Fruit fly (Drosophila melanogaster) whole organism, embryonic: ENCODE results near the gene blp.

Experiments
- Bdp1 ChIP-seq: fragments of 200-800 bp; sonication (Bioruptor generic); optimal IDR thresholded peaks from 3 replicates; lab custom pipeline; 2016; ENCODE audit warnings: missing biosample characterization, missing genetic modification characterization
- Bgb ChIP-seq: fragments of 200-800 bp; sonication (Bioruptor generic); IDR thresholded peaks from 2 replicates; pipeline ENCODE4 v1.3.6; 2022; ENCODE audit warnings: missing biosample characterization, missing genetic modification characterization; ENCODE audit not compliant: partially characterized antibody
- CG10431 ChIP-seq: fragments of 200-800 bp; sonication (Bioruptor generic); optimal IDR thresholded peaks from 3 replicates; lab custom pipeline; 2018; ENCODE audit warnings: missing biosample characterization, mild to moderate bottlenecking, missing genetic modification characterization
- CG10959 ChIP-seq: fragments of 200-800 bp; sonication (Bioruptor generic); IDR thresholded peaks from 2 replicates; pipeline ENCODE4 v1.3.6; 2022; ENCODE audit warnings: missing biosample characterization, missing genetic modification characterization
- CG11456 ChIP-seq: fragments of 200-800 bp; sonication (Bioruptor generic); IDR thresholded peaks from 3 replicates; pipeline ENCODE4 v1.3.6; 2022; ENCODE audit warnings: missing biosample characterization, missing genetic modification characterization
- CG12744 ChIP-seq: fragments of 200-800 bp; sonication (Bioruptor generic); optimal IDR thresholded peaks from 2 replicates; lab custom pipeline; 2016; ENCODE audit warnings: missing biosample characterization, missing genetic modification characterization
- CG16779 ChIP-seq: fragments of 200-800 bp; sonication (Bioruptor generic); IDR thresholded peaks from 2 replicates; pipeline ENCODE4 v1.3.6; 2022; ENCODE audit warnings: missing biosample characterization, missing genetic modification characterization
- CG17361 ChIP-seq: fragments of 200-800 bp; sonication (Bioruptor generic); IDR thresholded peaks from 3 replicates; pipeline ENCODE4 v1.3.6; 2022; ENCODE audit warnings: missing biosample characterization, missing genetic modification characterization
- CG17385 ChIP-seq: fragments of 200-800 bp; sonication (Bioruptor generic); optimal IDR thresholded peaks from 3 replicates; lab custom pipeline; 2018; ENCODE audit warnings: missing biosample characterization, mild to moderate bottlenecking, missing genetic modification characterization
- CG1792 ChIP-seq: fragments of 200-800 bp; sonication (Bioruptor generic); optimal IDR thresholded peaks from 2 replicates; lab custom pipeline; 2016; ENCODE audit warnings: missing biosample characterization, missing genetic modification characterization
- CG18011 ChIP-seq: fragments of 200-800 bp; sonication (Bioruptor generic); optimal IDR thresholded peaks from 2 replicates; lab custom pipeline; 2017; ENCODE audit warnings: missing biosample characterization, missing genetic modification characterization, mild to moderate bottlenecking, moderate library complexity, missing genotype
- CG2120 ChIP-seq: fragments of 200-800 bp; sonication (Bioruptor generic); optimal IDR thresholded peaks from 3 replicates; lab custom pipeline; 2016; ENCODE audit warnings: missing biosample characterization, missing genetic modification characterization
- CG32767 ChIP-seq: fragments of 200-800 bp; sonication (Bioruptor generic); IDR thresholded peaks from 2 replicates; pipeline ENCODE4 v1.3.6; 2022; ENCODE audit warnings: missing biosample characterization, missing genetic modification characterization
- CG3407 ChIP-seq: fragments of 200-800 bp; sonication (Bioruptor generic); optimal IDR thresholded peaks from 2 replicates; lab custom pipeline; 2018; ENCODE audit warnings: missing biosample characterization, mild to moderate bottlenecking, missing genetic modification characterization
- CG4617 ChIP-seq: fragments of 200-800 bp; sonication (Bioruptor generic); optimal IDR thresholded peaks from 3 replicates; lab custom pipeline; 2016; ENCODE audit warnings: missing biosample characterization, missing genetic modification characterization, borderline replicate concordance
- CG6175 ChIP-seq: fragments of 200-800 bp; sonication (Bioruptor generic); IDR thresholded peaks from 3 replicates; pipeline ENCODE4 v1.3.6; 2022; ENCODE audit warnings: missing biosample characterization, missing genetic modification characterization
- CG6791 ChIP-seq: fragments of 200-800 bp; sonication (Bioruptor generic); IDR thresholded peaks from 3 replicates; pipeline ENCODE4 v1.3.6; 2022; ENCODE audit warnings: missing biosample characterization, missing genetic modification characterization; ENCODE audit not compliant: partially characterized antibody
- CG7357 ChIP-seq: fragments of 200-800 bp; sonication (Bioruptor generic); IDR thresholded peaks from 3 replicates; pipeline ENCODE4 v1.3.6; 2022; ENCODE audit warnings: missing biosample characterization, missing genetic modification characterization
- CG7372 ChIP-seq: fragments of 200-800 bp; sonication (Bioruptor generic); IDR thresholded peaks from 2 replicates; pipeline ENCODE4 v1.3.6; 2022; ENCODE audit warnings: missing biosample characterization, missing genetic modification characterization
- CTCF ChIP-seq: fragments of 200-800 bp; sonication (Bioruptor generic); optimal IDR thresholded peaks from 2 replicates; lab custom pipeline; 2017; ENCODE audit warnings: missing biosample characterization, mild to moderate bottlenecking, missing genetic modification characterization, moderate library complexity
- Ets97D ChIP-seq: fragments of 200-800 bp; sonication (Bioruptor generic); optimal IDR thresholded peaks from 3 replicates; lab custom pipeline; 2016; ENCODE audit warnings: missing biosample characterization, missing genetic modification characterization
- Fer3 ChIP-seq: fragments of 200-800 bp; sonication (Bioruptor generic); optimal IDR thresholded peaks from 2 replicates; lab custom pipeline; 2018; ENCODE audit warnings: missing biosample characterization, mild to moderate bottlenecking, missing genetic modification characterization, moderate library complexity
- GATAe ChIP-seq: fragments of 200-800 bp; sonication (Bioruptor generic); conservative IDR thresholded peaks from 2 replicates; pipeline ENCODE4 v1.3.6; 2022; ENCODE audit warnings: missing biosample characterization, missing genetic modification characterization
- HLH4C ChIP-seq: fragments of 200-800 bp; sonication (Bioruptor generic); IDR thresholded peaks from 3 replicates; pipeline ENCODE4 v1.3.6; 2022; ENCODE audit warnings: missing biosample characterization, missing genetic modification characterization; ENCODE audit not compliant: partially characterized antibody
- HLHmδ ChIP-seq: fragments of 200-800 bp; sonication (Bioruptor generic); optimal IDR thresholded peaks from 2 replicates; lab custom pipeline; 2018; ENCODE audit warnings: missing biosample characterization, mild to moderate bottlenecking, missing genetic modification characterization, moderate library complexity
- Hr3 ChIP-seq: fragments of 200-800 bp; sonication (Bioruptor generic); optimal IDR thresholded peaks from 3 replicates; lab custom pipeline; 2016; ENCODE audit warnings: missing biosample characterization, missing genetic modification characterization
- MBD-R2 ChIP-seq: fragments of 200-800 bp; sonication (Bioruptor generic); IDR thresholded peaks from 2 replicates; pipeline ENCODE4 v1.3.6; 2022; ENCODE audit warnings: missing biosample characterization, missing genetic modification characterization
- MESR4 ChIP-seq: fragments of 200-800 bp; sonication (Bioruptor generic); optimal IDR thresholded peaks from 2 replicates; lab custom pipeline; 2018; ENCODE audit warnings: missing biosample characterization, mild to moderate bottlenecking, missing genetic modification characterization, moderate library complexity
- Oaz ChIP-seq: fragments of 200-800 bp; sonication (Bioruptor generic); IDR thresholded peaks from 2 replicates; pipeline ENCODE4 v1.3.6; 2022; ENCODE audit warnings: missing biosample characterization, missing genetic modification characterization
- Oli ChIP-seq: fragments of 200-800 bp; sonication (Bioruptor generic); optimal IDR thresholded peaks from 2 replicates; lab custom pipeline; 2018; ENCODE audit warnings: missing biosample characterization, mild to moderate bottlenecking, missing genetic modification characterization, moderate library complexity
- Poxn ChIP-seq: fragments of 200-800 bp; sonication (Bioruptor generic); IDR thresholded peaks from 2 replicates; pipeline ENCODE4 v1.3.6; 2022; ENCODE audit warnings: missing biosample characterization, missing genetic modification characterization
- Usf ChIP-seq: fragments of 200-800 bp; sonication (Bioruptor generic); optimal IDR thresholded peaks from 2 replicates; lab custom pipeline; 2017; ENCODE audit warnings: missing genotype, missing biosample characterization, missing genetic modification characterization
- ab ChIP-seq: fragments of 200-800 bp; sonication (Bioruptor generic); optimal IDR thresholded peaks from 2 replicates; lab custom pipeline; 2016; ENCODE audit warnings: missing biosample characterization, missing genetic modification characterization
- abd-A ChIP-seq: fragments of 200-800 bp; sonication (Bioruptor generic); optimal IDR thresholded peaks from 3 replicates; lab custom pipeline; 2019; ENCODE audit warnings: missing biosample characterization, mild to moderate bottlenecking, missing genetic modification characterization, moderate library complexity
- aop ChIP-seq: fragments of 200-800 bp; sonication (Bioruptor generic); IDR thresholded peaks from 2 replicates; pipeline ENCODE4 v1.3.6; 2022; ENCODE audit warnings: missing biosample characterization, missing genetic modification characterization
- bsh ChIP-seq, 2 experiments: fragments of 200-800 bp; sonication (Bioruptor generic); optimal IDR thresholded peaks; 2 replicates each; lab custom pipeline; 2017 to 2018; ENCODE audit warnings: mild to moderate bottlenecking in 2 of 2, missing biosample characterization in 2 of 2, missing genetic modification characterization in 2 of 2, moderate library complexity in 1 of 2
- dan ChIP-seq: fragments of 200-800 bp; sonication (Bioruptor generic); IDR thresholded peaks from 2 replicates; pipeline ENCODE4 v1.3.6; 2022; ENCODE audit warnings: missing biosample characterization, missing genetic modification characterization
- exex ChIP-seq: fragments of 200-800 bp; sonication (Bioruptor generic); optimal IDR thresholded peaks from 4 replicates; lab custom pipeline; 2018; ENCODE audit warnings: missing biosample characterization, mild to moderate bottlenecking, missing genetic modification characterization, moderate library complexity
- gcm ChIP-seq: fragments of 200-800 bp; sonication (Bioruptor generic); optimal IDR thresholded peaks from 2 replicates; lab custom pipeline; 2019; ENCODE audit warnings: missing biosample characterization, mild to moderate bottlenecking, missing genetic modification characterization, moderate library complexity
- ken ChIP-seq: fragments of 200-800 bp; sonication (Bioruptor generic); IDR thresholded peaks from 3 replicates; pipeline ENCODE4 v1.3.6; 2022; ENCODE audit warnings: missing biosample characterization, missing genetic modification characterization
- lbe ChIP-seq: fragments of 200-800 bp; sonication (Bioruptor generic); optimal IDR thresholded peaks from 2 replicates; lab custom pipeline; 2016; ENCODE audit warnings: missing biosample characterization, mild to moderate bottlenecking, missing genetic modification characterization
- mld ChIP-seq: fragments of 200-800 bp; sonication (Bioruptor generic); IDR thresholded peaks from 3 replicates; pipeline ENCODE4 v1.3.6; 2022; ENCODE audit warnings: missing biosample characterization, missing genetic modification characterization; ENCODE audit not compliant: partially characterized antibody
- peb ChIP-seq: fragments of 200-800 bp; sonication (Bioruptor generic); IDR thresholded peaks from 2 replicates; pipeline ENCODE4 v1.3.6; 2022; ENCODE audit warnings: missing biosample characterization, missing genetic modification characterization
- prd ChIP-seq, 3 experiments: fragments of >200 bp in 2 of 3; fragments of 200-800 bp in 1 of 3; sonication (Bioruptor generic) in 1 of 3; optimal IDR thresholded peaks in 2 of 3; IDR thresholded peaks in 1 of 3; 2 replicates in 2 of 3; 3 replicates in 1 of 3; pipeline versions ENCODE4 v1.3.6 to Lab custom; 2017 to 2022; ENCODE audit warnings: missing biosample characterization in 1 of 3, missing genetic modification characterization in 1 of 3
- pros ChIP-seq: fragments of 200-800 bp; sonication (Bioruptor generic); optimal IDR thresholded peaks from 3 replicates; lab custom pipeline; 2019; ENCODE audit warnings: missing biosample characterization, mild to moderate bottlenecking, missing genetic modification characterization, moderate library complexity
- pum ChIP-seq: fragments of 200-800 bp; sonication (Bioruptor generic); optimal IDR thresholded peaks from 2 replicates; lab custom pipeline; 2016; ENCODE audit warnings: missing biosample characterization, missing genetic modification characterization
- pzg ChIP-seq: fragments of 200-800 bp; sonication (Bioruptor generic); optimal IDR thresholded peaks from 3 replicates; lab custom pipeline; 2018; ENCODE audit warnings: missing biosample characterization, mild to moderate bottlenecking, missing genetic modification characterization, moderate library complexity
- sens ChIP-seq: fragments of 200-800 bp; sonication (Bioruptor generic); peaks from one replicate; lab custom pipeline; 2016; ENCODE audit warnings: missing biosample characterization, missing genetic modification characterization
- tio ChIP-seq: fragments of 200-800 bp; sonication (Bioruptor generic); optimal IDR thresholded peaks from 2 replicates; lab custom pipeline; 2017; ENCODE audit warnings: missing biosample characterization, missing genetic modification characterization, inconsistent platforms
- tna ChIP-seq: fragments of 200-800 bp; sonication (Bioruptor generic); IDR thresholded peaks from 2 replicates; pipeline ENCODE4 v1.3.6; 2022; ENCODE audit warnings: missing biosample characterization, missing genetic modification characterization; ENCODE audit not compliant: partially characterized antibody
- zfh1 ChIP-seq: fragments of 200-800 bp; sonication (Bioruptor generic); IDR thresholded peaks from 3 replicates; pipeline ENCODE4 v1.3.6; 2022; ENCODE audit warnings: missing biosample characterization, missing genetic modification characterization

Gene blp

dm6 chr3R:15983541-15984229 lies 50.0 kb downstream of the blp start (continued):
- TF ChIP-seq Usf (GFP tag; lab: Kevin White, UChicago) = no peak
- no peak for TF ChIP-seq CG4617 (GFP tag; lab: Kevin White, UChicago)
- peak in 1 of 2 experiments; percentile 74 for TF ChIP-seq bsh (GFP tag; optimal IDR thresholded peaks at IDR 0.05; lab: Kevin White, UChicago)
- TF ChIP-seq CG32767 (GFP tag; lab: Robert Waterston, UW) = no peak
- TF ChIP-seq tna (GFP tag; lab: Robert Waterston, UW) = no peak
- no peak for TF ChIP-seq exex (tag; lab: Kevin White, UChicago)
- no peak for TF ChIP-seq Bgb (GFP tag; lab: Robert Waterston, UW)
- TF ChIP-seq ab (GFP tag; lab: Kevin White, UChicago) = no peak
- no peak for TF ChIP-seq Bdp1
- no peak for TF ChIP-seq CG17385 (GFP tag; lab: Kevin White, UChicago)
- TF ChIP-seq CG11456 (GFP tag; lab: Robert Waterston, UW) = no peak
- TF ChIP-seq peb (GFP tag; lab: Robert Waterston, UW) = no peak
- no peak for TF ChIP-seq CG1792 (GFP tag; lab: Kevin White, UChicago)
- peak; percentile 67 for TF ChIP-seq CG3407 (GFP tag; lab: Kevin White, UChicago)
- TF ChIP-seq HLHmδ (GFP tag; lab: Kevin White, UChicago) = no peak
- TF ChIP-seq Hr3 (GFP tag; lab: Kevin White, UChicago) = no peak
- TF ChIP-seq Oli = no peak
- TF ChIP-seq prd (optimal IDR thresholded peaks at IDR 0.05; lab: Kevin White, UChicago) = no peak
- TF ChIP-seq prd (GFP tag; IDR thresholded peaks at IDR 0.05; lab: Robert Waterston, UW) = no peak
- no peak for TF ChIP-seq Oaz
- no peak for TF ChIP-seq CG18011 (GFP tag; lab: Kevin White, UChicago)
- TF ChIP-seq CTCF = no peak
- TF ChIP-seq aop (GFP tag; lab: Robert Waterston, UW) = no peak
- TF ChIP-seq ken (GFP tag; lab: Robert Waterston, UW) = no peak
- TF ChIP-seq zfh1 = no peak; the same call in 2 of the 3 replicates
- peak; percentile 51; the same call in 1 of the 3 replicates for TF ChIP-seq CG17361
- TF ChIP-seq CG2120 (GFP tag; lab: Kevin White, UChicago) = no peak
- TF ChIP-seq MESR4 (GFP tag; lab: Kevin White, UChicago) = no peak
- no peak for TF ChIP-seq HLH4C
- TF ChIP-seq CG6175 (GFP tag; lab: Robert Waterston, UW) = no peak
- no peak for TF ChIP-seq CG12744 (GFP tag; lab: Kevin White, UChicago)
- TF ChIP-seq pzg (GFP tag; lab: Kevin White, UChicago) = no peak
- no peak for TF ChIP-seq mld (GFP tag; lab: Robert Waterston, UW)
- TF ChIP-seq CG10431 (GFP tag; lab: Kevin White, UChicago) = no peak
- peak; percentile 11 for TF ChIP-seq Fer3 (tag; lab: Kevin White, UChicago)
- TF ChIP-seq GATAe (GFP tag; lab: Robert Waterston, UW) = no peak
- TF ChIP-seq CG7357 (GFP tag; lab: Robert Waterston, UW) = no peak
- no peak for TF ChIP-seq CG6791
- TF ChIP-seq CG7372 (GFP tag; lab: Robert Waterston, UW) = no peak
- TF ChIP-seq sens = peak; percentile 85
- no peak for TF ChIP-seq CG10959 (GFP tag; lab: Robert Waterston, UW)
- TF ChIP-seq CG16779 (GFP tag; lab: Robert Waterston, UW) = no peak
- TF ChIP-seq dan = no peak
- TF ChIP-seq MBD-R2 (GFP tag; lab: Robert Waterston, UW) = no peak
- no peak for TF ChIP-seq Poxn (GFP tag; lab: Robert Waterston, UW)
- no peak for TF ChIP-seq tio (GFP tag; lab: Kevin White, UChicago)
- no peak for TF ChIP-seq abd-A (tag; lab: Kevin White, UChicago)
- TF ChIP-seq gcm (GFP tag; lab: Kevin White, UChicago) = peak; percentile 49
- no peak for TF ChIP-seq lbe (GFP tag; lab: Kevin White, UChicago)
- TF ChIP-seq pum = no peak
- no peak for TF ChIP-seq Ets97D (GFP tag; lab: Kevin White, UChicago)
- TF ChIP-seq pros (GFP tag; lab: Kevin White, UChicago) = no peak
